Fruit fly (Drosophila melanogaster) whole organism, embryonic: ENCODE measurements around the gene CG14362.

Source experiments
- Bgb ChIP-seq: fragments of 200-800 bp; sonication (Bioruptor generic); IDR thresholded peaks from 2 replicates; pipeline ENCODE4 v1.3.6; 2022; ENCODE audit warnings: missing biosample characterization, missing genetic modification characterization; ENCODE audit not compliant: partially characterized antibody
- CG10147 ChIP-seq: fragments of 200-800 bp; sonication (Bioruptor generic); optimal IDR thresholded peaks from 2 replicates; lab custom pipeline; 2019; ENCODE audit warnings: missing biosample characterization, mild to moderate bottlenecking, missing genetic modification characterization, moderate library complexity
- CG10366 ChIP-seq: fragments of 200-800 bp; sonication (Bioruptor generic); IDR thresholded peaks from 2 replicates; pipeline ENCODE4 v1.3.6; 2022; ENCODE audit warnings: missing biosample characterization, missing genetic modification characterization
- CG11456 ChIP-seq: fragments of 200-800 bp; sonication (Bioruptor generic); IDR thresholded peaks from 3 replicates; pipeline ENCODE4 v1.3.6; 2022; ENCODE audit warnings: missing biosample characterization, missing genetic modification characterization
- CG11504 ChIP-seq: fragments of 200-800 bp; sonication (Bioruptor generic); optimal IDR thresholded peaks from 3 replicates; lab custom pipeline; 2019; ENCODE audit warnings: missing biosample characterization, mild to moderate bottlenecking, missing genetic modification characterization, moderate library complexity
- CG12155 ChIP-seq: fragments of 200-800 bp; sonication (Bioruptor generic); optimal IDR thresholded peaks from 3 replicates; lab custom pipeline; 2016; ENCODE audit warnings: missing biosample characterization, missing genetic modification characterization
- CG12391 ChIP-seq: fragments of 200-800 bp; sonication (Bioruptor generic); optimal IDR thresholded peaks from 3 replicates; lab custom pipeline; 2018; ENCODE audit warnings: missing biosample characterization, mild to moderate bottlenecking, missing genetic modification characterization, moderate library complexity
- CG13296 ChIP-seq: fragments of 200-800 bp; sonication (Bioruptor generic); optimal IDR thresholded peaks from 3 replicates; lab custom pipeline; 2018; ENCODE audit warnings: missing biosample characterization, mild to moderate bottlenecking, missing genetic modification characterization
- CG13624 ChIP-seq: fragments of 200-800 bp; sonication (Bioruptor generic); optimal IDR thresholded peaks from 2 replicates; lab custom pipeline; 2016; ENCODE audit warnings: missing biosample characterization, missing genetic modification characterization
- CG15601 ChIP-seq: fragments of 200-800 bp; sonication (Bioruptor generic); optimal IDR thresholded peaks from 3 replicates; lab custom pipeline; 2019; ENCODE audit warnings: missing biosample characterization, mild to moderate bottlenecking, missing genetic modification characterization, moderate library complexity
- CG17568 ChIP-seq: fragments of 200-800 bp; sonication (Bioruptor generic); optimal IDR thresholded peaks from 2 replicates; lab custom pipeline; 2018; ENCODE audit warnings: missing biosample characterization, mild to moderate bottlenecking, missing genetic modification characterization, moderate library complexity
- CG17829 ChIP-seq: fragments of 200-800 bp; optimal IDR thresholded peaks from 2 replicates; lab custom pipeline; 2019; ENCODE audit warnings: missing biosample characterization, mild to moderate bottlenecking, missing genetic modification characterization, moderate library complexity
- CG2678 ChIP-seq: fragments of 200-800 bp; sonication (Bioruptor generic); optimal IDR thresholded peaks from 3 replicates; lab custom pipeline; 2019; ENCODE audit warnings: missing biosample characterization, mild to moderate bottlenecking, missing genetic modification characterization, moderate library complexity
- CG34422 ChIP-seq: fragments of 200-800 bp; sonication (Bioruptor generic); IDR thresholded peaks from 3 replicates; pipeline ENCODE4 v1.3.6; 2022; ENCODE audit warnings: missing biosample characterization, missing genetic modification characterization
- CG3726 ChIP-seq: fragments of 200-800 bp; sonication (Bioruptor generic); IDR thresholded peaks from 3 replicates; pipeline ENCODE4, ENCODE4 v1.3.6; 2022; ENCODE audit warnings: missing biosample characterization, missing genetic modification characterization
- CG7786 ChIP-seq: fragments of 200-800 bp; sonication (Bioruptor generic); optimal IDR thresholded peaks from 2 replicates; lab custom pipeline; 2016; ENCODE audit warnings: missing biosample characterization, missing genetic modification characterization
- CG7839 ChIP-seq: fragments of 200-800 bp; sonication (Bioruptor generic); optimal IDR thresholded peaks from 3 replicates; lab custom pipeline; 2018; ENCODE audit warnings: missing biosample characterization, mild to moderate bottlenecking, missing genetic modification characterization, moderate library complexity
- CG8388 ChIP-seq: fragments of 200-800 bp; sonication (Bioruptor generic); optimal IDR thresholded peaks from 2 replicates; lab custom pipeline; 2019; ENCODE audit warnings: missing biosample characterization, mild to moderate bottlenecking, missing genetic modification characterization, moderate library complexity
- CG8765 ChIP-seq: fragments of 200-800 bp; sonication (Bioruptor generic); IDR thresholded peaks from 2 replicates; pipeline ENCODE4 v1.3.6; 2022; ENCODE audit warnings: missing biosample characterization, missing genetic modification characterization
- CG8924 ChIP-seq: fragments of 200-800 bp; optimal IDR thresholded peaks from 3 replicates; lab custom pipeline; 2019; ENCODE audit warnings: missing biosample characterization, mild to moderate bottlenecking, missing genetic modification characterization, moderate library complexity
- CoRest ChIP-seq: fragments of 200-800 bp; sonication (Bioruptor generic); optimal IDR thresholded peaks from 3 replicates; lab custom pipeline; 2018; ENCODE audit warnings: missing biosample characterization, mild to moderate bottlenecking, missing genetic modification characterization, moderate library complexity
- Deaf1 ChIP-seq: fragments of 200-800 bp; optimal IDR thresholded peaks from 3 replicates; lab custom pipeline; 2019; ENCODE audit warnings: missing biosample characterization, mild to moderate bottlenecking, missing genetic modification characterization, moderate library complexity
- Dip3 ChIP-seq: fragments of 200-800 bp; sonication (Bioruptor generic); optimal IDR thresholded peaks from 3 replicates; lab custom pipeline; 2016; ENCODE audit warnings: missing biosample characterization, missing genetic modification characterization
- Elba2 ChIP-seq: fragments of 200-800 bp; sonication (Bioruptor generic); optimal IDR thresholded peaks from 3 replicates; lab custom pipeline; 2016; ENCODE audit warnings: missing biosample characterization, missing genetic modification characterization
- HLHmδ ChIP-seq: fragments of 200-800 bp; sonication (Bioruptor generic); optimal IDR thresholded peaks from 2 replicates; lab custom pipeline; 2018; ENCODE audit warnings: missing biosample characterization, mild to moderate bottlenecking, missing genetic modification characterization, moderate library complexity
- Meics ChIP-seq: fragments of 200-800 bp; sonication (Bioruptor generic); optimal IDR thresholded peaks from 2 replicates; lab custom pipeline; 2017; ENCODE audit warnings: missing biosample characterization, mild to moderate bottlenecking, missing genetic modification characterization
- Mrtf ChIP-seq: fragments of 200-800 bp; sonication (Bioruptor generic); IDR thresholded peaks from 3 replicates; pipeline ENCODE4 v1.3.6; 2022; ENCODE audit warnings: missing biosample characterization, missing genetic modification characterization
- NFAT ChIP-seq: fragments of 200-800 bp; sonication (Bioruptor generic); IDR thresholded peaks from 2 replicates; pipeline ENCODE4 v1.3.6; 2022; ENCODE audit warnings: missing biosample characterization, missing genetic modification characterization
- Oaz ChIP-seq: fragments of 200-800 bp; sonication (Bioruptor generic); IDR thresholded peaks from 2 replicates; pipeline ENCODE4 v1.3.6; 2022; ENCODE audit warnings: missing biosample characterization, missing genetic modification characterization
- Scr ChIP-seq: fragments of 200-800 bp; sonication (Bioruptor generic); IDR thresholded peaks from 2 replicates; pipeline ENCODE4 v1.3.6; 2022; ENCODE audit warnings: missing biosample characterization, missing genetic modification characterization; ENCODE audit not compliant: partially characterized antibody
- Sin3A ChIP-seq: fragments of >200 bp; optimal IDR thresholded peaks from 2 replicates; lab custom pipeline; 2018
- Sox102F ChIP-seq: fragments of 200-800 bp; sonication (Bioruptor generic); optimal IDR thresholded peaks from 2 replicates; lab custom pipeline; 2018; ENCODE audit warnings: missing biosample characterization, mild to moderate bottlenecking, missing genetic modification characterization, moderate library complexity
- Usf ChIP-seq: fragments of 200-800 bp; sonication (Bioruptor generic); optimal IDR thresholded peaks from 2 replicates; lab custom pipeline; 2017; ENCODE audit warnings: missing genotype, missing biosample characterization, missing genetic modification characterization
- al ChIP-seq: fragments of 200-800 bp; sonication (Bioruptor generic); IDR thresholded peaks from 2 replicates; pipeline ENCODE4 v1.3.6; 2022; ENCODE audit warnings: missing biosample characterization, missing genetic modification characterization
- cad ChIP-seq: fragments of >200 bp; optimal IDR thresholded peaks from 2 replicates; lab custom pipeline; 2017; ENCODE audit warnings: missing biosample characterization, missing genetic modification characterization
- caup ChIP-seq: fragments of 200-800 bp; sonication (Bioruptor generic); optimal IDR thresholded peaks from 3 replicates; lab custom pipeline; 2017; ENCODE audit warnings: missing biosample characterization, mild to moderate bottlenecking, missing genetic modification characterization, moderate library complexity; ENCODE audit not compliant: severe bottlenecking
- corto ChIP-seq: fragments of 200-800 bp; sonication (Bioruptor generic); optimal IDR thresholded peaks from 2 replicates; lab custom pipeline; 2016; ENCODE audit warnings: missing biosample characterization, mild to moderate bottlenecking, missing genetic modification characterization, moderate library complexity
- dysf ChIP-seq: fragments of 200-800 bp; sonication (Bioruptor generic); IDR thresholded peaks from 3 replicates; pipeline ENCODE4 v1.3.6; 2022; ENCODE audit warnings: missing biosample characterization, missing genetic modification characterization
- esg ChIP-seq: fragments of 200-800 bp; sonication (Bioruptor generic); conservative IDR thresholded peaks from 2 replicates; pipeline ENCODE4 v1.3.6; 2022; ENCODE audit warnings: missing biosample characterization, missing genetic modification characterization
- fru ChIP-seq: fragments of >200 bp; optimal IDR thresholded peaks from 2 replicates; lab custom pipeline; 2017
- gsb-n ChIP-seq: fragments of 200-800 bp; sonication (Bioruptor generic); optimal IDR thresholded peaks from 3 replicates; lab custom pipeline; 2018; ENCODE audit warnings: missing biosample characterization, mild to moderate bottlenecking, missing genetic modification characterization
- inv ChIP-seq: fragments of 200-800 bp; sonication (Bioruptor generic); IDR thresholded peaks from 2 replicates; pipeline ENCODE4 v1.3.6; 2022; ENCODE audit warnings: missing biosample characterization, missing genetic modification characterization; ENCODE audit not compliant: partially characterized antibody
- kah ChIP-seq: fragments of 200-800 bp; sonication (Bioruptor generic); optimal IDR thresholded peaks from 2 replicates; lab custom pipeline; 2018; ENCODE audit warnings: missing biosample characterization, mild to moderate bottlenecking, missing genetic modification characterization
- mam ChIP-seq: fragments of 200-800 bp; sonication (Bioruptor generic); optimal IDR thresholded peaks from 3 replicates; lab custom pipeline; 2016; ENCODE audit warnings: missing biosample characterization, missing genetic modification characterization
- nerfin-1 ChIP-seq: fragments of 200-800 bp; sonication (Bioruptor generic); optimal IDR thresholded peaks from 3 replicates; lab custom pipeline; 2019; ENCODE audit warnings: missing biosample characterization, mild to moderate bottlenecking, missing genetic modification characterization, moderate library complexity
- oc ChIP-seq: fragments of 200-800 bp; sonication (Bioruptor generic); optimal IDR thresholded peaks from 2 replicates; lab custom pipeline; 2018; ENCODE audit warnings: missing biosample characterization, mild to moderate bottlenecking, missing genetic modification characterization, moderate library complexity
- pfk ChIP-seq: fragments of 200-800 bp; sonication (Bioruptor generic); optimal IDR thresholded peaks from 2 replicates; lab custom pipeline; 2018; ENCODE audit warnings: missing biosample characterization, mild to moderate bottlenecking, missing genetic modification characterization, moderate library complexity
- ro ChIP-seq: fragments of 200-800 bp; sonication (Bioruptor generic); IDR thresholded peaks from 2 replicates; pipeline ENCODE4 v1.3.6; 2022; ENCODE audit warnings: missing biosample characterization, missing genetic modification characterization
- slp2 ChIP-seq: fragments of 200-800 bp; sonication (Bioruptor generic); optimal IDR thresholded peaks from 2 replicates; lab custom pipeline; 2016; ENCODE audit warnings: missing biosample characterization, missing genetic modification characterization
- sqz ChIP-seq: fragments of 200-800 bp; sonication (Bioruptor generic); optimal IDR thresholded peaks from 3 replicates; lab custom pipeline; 2018; ENCODE audit warnings: missing biosample characterization, mild to moderate bottlenecking, missing genetic modification characterization
- ssp ChIP-seq: fragments of 200-800 bp; sonication (Bioruptor generic); IDR thresholded peaks from 2 replicates; pipeline ENCODE4 v1.3.6; 2022; ENCODE audit warnings: missing biosample characterization, missing genetic modification characterization
- wek ChIP-seq: fragments of 200-800 bp; sonication (Bioruptor generic); optimal IDR thresholded peaks from 3 replicates; lab custom pipeline; 2018; ENCODE audit warnings: missing biosample characterization, mild to moderate bottlenecking, missing genetic modification characterization, moderate library complexity

The CG14362 gene

dm6 chr3R:13892870-13893269 is 37.6 kb upstream of the CG14362 start (continued):
- no peak for TF ChIP-seq NFAT (GFP tag; lab: Robert Waterston, UW)
- TF ChIP-seq mam = no peak
- TF ChIP-seq al (GFP tag; lab: Robert Waterston, UW) = no peak
- TF ChIP-seq CG15601 (tag; lab: Kevin White, UChicago) = peak; percentile 24
- TF ChIP-seq Sox102F (GFP tag; lab: Kevin White, UChicago) = peak; percentile 73
- no peak for TF ChIP-seq CG7786 (GFP tag; lab: Kevin White, UChicago)
- no peak for TF ChIP-seq fru
- TF ChIP-seq Sin3A (lab: Kevin White, UChicago) = no peak
- TF ChIP-seq CG3726 (GFP tag; lab: Robert Waterston, UW) = no peak
- no peak for TF ChIP-seq slp2 (GFP tag; lab: Kevin White, UChicago)
- TF ChIP-seq esg = peak; percentile 45; the same call in 1 of the 2 replicates
- TF ChIP-seq caup = no peak
- no peak for TF ChIP-seq corto
- TF ChIP-seq HLHmδ (GFP tag; lab: Kevin White, UChicago) = no peak
- TF ChIP-seq CG13296 = no peak
- no peak for TF ChIP-seq CG11456 (GFP tag; lab: Robert Waterston, UW)
- peak; percentile 42 for TF ChIP-seq CG8924
- TF ChIP-seq CG11504 (tag; lab: Kevin White, UChicago) = peak; percentile 69
- TF ChIP-seq CG34422 (GFP tag; lab: Robert Waterston, UW) = peak; percentile 47; the same call in 1 of the 3 replicates
- TF ChIP-seq wek (GFP tag; lab: Kevin White, UChicago) = no peak
- no peak for TF ChIP-seq cad
- no peak for TF ChIP-seq CG10147 (GFP tag; lab: Kevin White, UChicago)
- TF ChIP-seq Meics (GFP tag; lab: Kevin White, UChicago) = no peak
- TF ChIP-seq ssp (GFP tag; lab: Robert Waterston, UW) = no peak
- no peak for TF ChIP-seq inv (GFP tag; lab: Robert Waterston, UW)
- peak; percentile 26 for TF ChIP-seq nerfin-1 (tag; lab: Kevin White, UChicago)
- no peak for TF ChIP-seq CG12155 (GFP tag; lab: Kevin White, UChicago)
- TF ChIP-seq Mrtf (GFP tag; lab: Robert Waterston, UW) = no peak
- TF ChIP-seq Deaf1 = no peak
- TF ChIP-seq sqz = no peak
- no peak for TF ChIP-seq CG17568 (GFP tag; lab: Kevin White, UChicago)
- TF ChIP-seq Oaz (GFP tag; lab: Robert Waterston, UW) = no peak
- peak; percentile 46 for TF ChIP-seq CG8388
- TF ChIP-seq CG13624 = no peak
- peak; percentile 40 for TF ChIP-seq CG12391 (tag; lab: Kevin White, UChicago)
- peak; percentile 43; the same call in 1 of the 3 replicates for TF ChIP-seq dysf (GFP tag; lab: Robert Waterston, UW)
- no peak for TF ChIP-seq ro (GFP tag; lab: Robert Waterston, UW)
- TF ChIP-seq Dip3 (GFP tag; lab: Kevin White, UChicago) = no peak
- TF ChIP-seq gsb-n (tag; lab: Kevin White, UChicago) = peak; percentile 13
- TF ChIP-seq CG10366 (GFP tag; lab: Robert Waterston, UW) = peak; percentile 60
- TF ChIP-seq CG8765 (GFP tag; lab: Robert Waterston, UW) = no peak
- no peak for TF ChIP-seq kah (GFP tag; lab: Kevin White, UChicago)
- TF ChIP-seq CoRest (tag; lab: Kevin White, UChicago) = peak; percentile 28
- peak; percentile 59 for TF ChIP-seq CG7839
- TF ChIP-seq pfk (GFP tag; lab: Kevin White, UChicago) = no peak
- no peak for TF ChIP-seq Elba2 (GFP tag; lab: Kevin White, UChicago)
- no peak for TF ChIP-seq Usf (GFP tag; lab: Kevin White, UChicago)
- TF ChIP-seq CG2678 (tag; lab: Kevin White, UChicago) = peak; percentile 56
- peak; percentile 28 for TF ChIP-seq CG17829 (tag; lab: Kevin White, UChicago)
- peak; percentile 6 for TF ChIP-seq oc (tag; lab: Kevin White, UChicago)
- TF ChIP-seq Bgb = no peak
- no peak for TF ChIP-seq Scr (GFP tag; lab: Robert Waterston, UW)
